Worm (Caenorhabditis elegans): ENCODE results near the gene ppm-1.D.

DNA sequence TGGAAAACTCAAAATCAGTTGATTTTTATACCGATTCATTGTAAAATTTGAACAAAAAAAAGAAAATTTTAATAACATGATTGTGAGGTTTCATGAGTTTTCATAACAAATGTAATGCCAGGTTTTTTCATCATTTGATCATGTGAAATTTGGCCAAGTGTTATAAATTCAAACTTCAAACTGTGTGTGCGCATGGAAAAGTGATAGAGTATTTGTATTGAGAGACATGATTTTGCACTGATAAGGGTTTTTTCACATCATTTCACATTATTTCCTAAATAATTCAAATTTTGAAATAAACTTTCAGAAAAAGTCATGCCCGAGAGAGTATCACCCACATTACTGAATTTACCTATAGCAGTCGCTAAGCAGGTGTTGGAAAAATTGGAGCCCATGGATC lies 40.2 kb upstream of the ppm-1.D start, which contains the start of gene fbxa-219:
- TF ChIP-seq zag-1 (tag; optimal IDR thresholded peaks at IDR 0.05) (no peak), nhr-111 (GFP tag; optimal IDR thresholded peaks at IDR 0.05) (no peak), duxl-1 (tag; optimal IDR thresholded peaks at IDR 0.05; ENCODE audit: poor library complexity) (no peak)
